Worm (Caenorhabditis elegans) whole organism, young adult: ENCODE measurements around the gene C11D2.4.

Experiments
- B0019.2 ChIP-seq: fragments of 200-800 bp; sonication (Bioruptor generic); conservative IDR thresholded peaks from 2 replicates; pipeline ENCODE4 v1.3.6; 2022; ENCODE audit warnings: missing genetic modification reagents, missing genetic modification characterization, missing compliant biosample characterization
- B0035.1 ChIP-seq: sonication (generic microtip); optimal IDR thresholded peaks from 2 replicates; lab custom pipeline; 2016; ENCODE audit warnings: missing genetic modification characterization, mild to moderate bottlenecking, missing compliant biosample characterization, missing genotype, missing genetic modification reagents
- C06A6.2 ChIP-seq: fragments of 200-800 bp; sonication (Bioruptor generic); conservative IDR thresholded peaks from 2 replicates; pipeline ENCODE4 v1.3.6; 2022; ENCODE audit warnings: missing genetic modification characterization, missing compliant biosample characterization
- D2030.7 ChIP-seq: fragments of 200-800 bp; sonication (Bioruptor generic); IDR thresholded peaks from 2 replicates; pipeline ENCODE4 v1.3.6; 2022; ENCODE audit warnings: missing genetic modification reagents, missing genetic modification characterization, missing compliant biosample characterization
- F10E7.11 ChIP-seq: sonication (generic microtip); optimal IDR thresholded peaks from 2 replicates; lab custom pipeline; 2017; ENCODE audit warnings: mild to moderate bottlenecking, missing genetic modification characterization, moderate library complexity, missing compliant biosample characterization
- F23B12.7 ChIP-seq: sonication (generic microtip); optimal IDR thresholded peaks from 2 replicates; lab custom pipeline; 2017; ENCODE audit warnings: missing genetic modification characterization, mild to moderate bottlenecking, missing compliant biosample characterization, antibody characterized with exemption, moderate library complexity; ENCODE audit not compliant: insufficient read depth
- F33H1.4 ChIP-seq: fragments of 200-800 bp; sonication (Bioruptor generic); IDR thresholded peaks from 2 replicates; pipeline ENCODE4 v1.3.6; 2022; ENCODE audit warnings: missing genetic modification reagents, missing genetic modification characterization, missing compliant biosample characterization
- F37B4.10 ChIP-seq: fragments of 200-800 bp; sonication (Bioruptor generic); IDR thresholded peaks from 2 replicates; pipeline ENCODE4 v1.3.6; 2022; ENCODE audit warnings: missing genetic modification characterization, missing compliant biosample characterization
- F49E8.2 ChIP-seq: sonication (generic microtip); optimal IDR thresholded peaks from 3 replicates; lab custom pipeline; 2017; ENCODE audit warnings: missing genetic modification characterization, mild to moderate bottlenecking, missing compliant biosample characterization, antibody characterized with exemption, moderate library complexity; ENCODE audit not compliant: insufficient read depth
- F57C9.4 ChIP-seq: sonication (generic microtip); optimal IDR thresholded peaks from 2 replicates; lab custom pipeline; 2017; ENCODE audit warnings: mild to moderate bottlenecking, missing genetic modification characterization, missing compliant biosample characterization
- T07F8.4 ChIP-seq: sonication (generic microtip); optimal IDR thresholded peaks from 2 replicates; lab custom pipeline; 2016; ENCODE audit warnings: mild to moderate bottlenecking, missing genetic modification characterization, moderate library complexity, missing compliant biosample characterization
- Y53G8AR.9 ChIP-seq: fragments of 200-800 bp; sonication (Bioruptor generic); conservative IDR thresholded peaks from 2 replicates; pipeline ENCODE4 v1.3.6; 2022; ENCODE audit warnings: missing genetic modification reagents, missing genetic modification characterization, missing compliant biosample characterization
- Y56A3A.18 ChIP-seq: fragments of 200-800 bp; sonication (Bioruptor generic); IDR thresholded peaks from 2 replicates; pipeline ENCODE4 v1.3.6; 2022; ENCODE audit warnings: missing genetic modification reagents, missing genetic modification characterization, missing compliant biosample characterization
- akir-1 ChIP-seq: fragments of 200-800 bp; sonication (Bioruptor generic); optimal IDR thresholded peaks from 2 replicates; lab custom pipeline; 2018; ENCODE audit warnings: mild to moderate bottlenecking, missing genetic modification characterization, moderate library complexity, missing compliant biosample characterization
- aptf-2 ChIP-seq: fragments of 200-800 bp; sonication (Bioruptor generic); conservative IDR thresholded peaks from 2 replicates; pipeline ENCODE4 v1.3.6; 2022; ENCODE audit warnings: missing genetic modification reagents, missing genetic modification characterization, missing compliant biosample characterization
- attf-3 ChIP-seq: fragments of 200-800 bp; sonication (Bioruptor generic); conservative IDR thresholded peaks from 2 replicates; pipeline ENCODE4 v1.3.6; 2022; ENCODE audit warnings: missing genetic modification reagents, missing genetic modification characterization, missing compliant biosample characterization
- attf-6 ChIP-seq: fragments of 200-800 bp; sonication (Bioruptor generic); IDR thresholded peaks from 2 replicates; pipeline ENCODE4 v1.3.6; 2022; ENCODE audit warnings: missing genetic modification reagents, missing genetic modification characterization, missing compliant biosample characterization
- cebp-1 ChIP-seq, 2 experiments: fragments of 200-800 bp in 1 of 2; sonication (Bioruptor generic) in 1 of 2; sonication (generic microtip) in 1 of 2; IDR thresholded peaks in 1 of 2; optimal IDR thresholded peaks in 1 of 2; 2 replicates each; pipeline versions ENCODE4 v1.3.6 to Lab custom; 2017 to 2022; ENCODE audit warnings: missing compliant biosample characterization in 2 of 2, missing genetic modification characterization in 2 of 2, mild to moderate bottlenecking in 1 of 2, missing genetic modification reagents in 1 of 2, moderate library complexity in 1 of 2
- ceh-79 ChIP-seq: sonication (generic microtip); optimal IDR thresholded peaks from 2 replicates; lab custom pipeline; 2017; ENCODE audit warnings: mild to moderate bottlenecking, missing genetic modification characterization, missing compliant biosample characterization
- die-1 ChIP-seq: sonication (generic microtip); optimal IDR thresholded peaks from 2 replicates; lab custom pipeline; 2016; ENCODE audit warnings: missing genotype, mild to moderate bottlenecking, missing genetic modification characterization, missing compliant biosample characterization
- dox-1 ChIP-seq: fragments of 200-800 bp; sonication (Bioruptor generic); IDR thresholded peaks from 2 replicates; pipeline ENCODE4 v1.3.6; 2022; ENCODE audit warnings: missing genetic modification reagents, missing genetic modification characterization, missing compliant biosample characterization
- efl-1 ChIP-seq: fragments of 150-350 bp; optimal IDR thresholded peaks from 2 replicates; lab custom pipeline; 2014; ENCODE audit warnings: missing biosample characterization, missing genetic modification reagents, missing genetic modification characterization
- ekl-4 ChIP-seq: fragments of 200-800 bp; sonication (Bioruptor generic); IDR thresholded peaks from 2 replicates; pipeline ENCODE4 v1.3.6; 2022; ENCODE audit warnings: missing genetic modification reagents, missing genetic modification characterization, missing compliant biosample characterization
- ets-4 ChIP-seq: fragments of 200-800 bp; sonication (Bioruptor generic); optimal IDR thresholded peaks from 2 replicates; lab custom pipeline; 2018; ENCODE audit warnings: mild to moderate bottlenecking, missing genetic modification characterization, missing compliant biosample characterization
- him-1 ChIP-seq: sonication (generic microtip); optimal IDR thresholded peaks from 2 replicates; lab custom pipeline; 2016; ENCODE audit warnings: missing genotype, missing genetic modification reagents, missing genetic modification characterization, missing compliant biosample characterization
- hlh-26 ChIP-seq: fragments of 200-800 bp; sonication (Bioruptor generic); conservative IDR thresholded peaks from 2 replicates; pipeline ENCODE4 v1.3.6; 2022; ENCODE audit warnings: missing genetic modification reagents, missing genetic modification characterization, missing compliant biosample characterization
- hmg-20 ChIP-seq: fragments of 200-800 bp; sonication (Bioruptor generic); IDR thresholded peaks from 2 replicates; pipeline ENCODE4 v1.3.6; 2022; ENCODE audit warnings: missing genetic modification reagents, missing genetic modification characterization, missing compliant biosample characterization
- hsf-1 ChIP-seq: fragments of 200-800 bp; sonication (Bioruptor generic); IDR thresholded peaks from 2 replicates; pipeline ENCODE4 v1.3.6; 2022; ENCODE audit warnings: missing genetic modification reagents, missing genetic modification characterization, missing compliant biosample characterization
- lin-35 ChIP-seq, 3 experiments: fragments of 150-350 bp in 2 of 3; sonication (generic microtip) in 1 of 3; optimal IDR thresholded peaks; 2 replicates each; lab custom pipeline; 2014 to 2018; ENCODE audit warnings: missing biosample characterization in 3 of 3, missing genetic modification characterization in 3 of 3, missing genetic modification reagents in 3 of 3
- lin-54 ChIP-seq: fragments of 200-800 bp; sonication (Bioruptor generic); optimal IDR thresholded peaks from 2 replicates; lab custom pipeline; 2018; ENCODE audit warnings: mild to moderate bottlenecking, missing genetic modification characterization, missing compliant biosample characterization
- lir-1 ChIP-seq: fragments of 200-800 bp; sonication (Bioruptor generic); conservative IDR thresholded peaks from 2 replicates; pipeline ENCODE4 v1.3.6; 2022; ENCODE audit warnings: missing genetic modification reagents, missing genetic modification characterization, missing compliant biosample characterization
- lsl-1 ChIP-seq: fragments of 200-800 bp; sonication (Bioruptor generic); optimal IDR thresholded peaks from 2 replicates; lab custom pipeline; 2018; ENCODE audit warnings: mild to moderate bottlenecking, missing genetic modification characterization, moderate library complexity, missing compliant biosample characterization
- madf-8 ChIP-seq: fragments of 200-800 bp; sonication (Bioruptor generic); conservative IDR thresholded peaks from 2 replicates; pipeline ENCODE4 v1.3.6; 2022; ENCODE audit warnings: missing genetic modification reagents, missing genetic modification characterization, missing compliant biosample characterization
- mcd-1 ChIP-seq: fragments of 200-800 bp; sonication (Bioruptor generic); IDR thresholded peaks from 2 replicates; pipeline ENCODE4 v1.3.6; 2022; ENCODE audit warnings: missing genetic modification reagents, missing genetic modification characterization, missing compliant biosample characterization
- nhr-90 ChIP-seq: sonication (generic microtip); optimal IDR thresholded peaks from 2 replicates; lab custom pipeline; 2016; ENCODE audit warnings: missing genotype, mild to moderate bottlenecking, missing genetic modification characterization, missing compliant biosample characterization
- pha-4 ChIP-seq: fragments of 150-350 bp; sonication (generic microtip); optimal IDR thresholded peaks from 2 replicates; lab custom pipeline; 2014; ENCODE audit warnings: missing biosample characterization, missing genetic modification reagents, missing genetic modification characterization
- sdz-38 ChIP-seq: sonication (generic microtip); optimal IDR thresholded peaks from 2 replicates; lab custom pipeline; 2016; ENCODE audit warnings: missing genotype, missing genetic modification characterization, missing compliant biosample characterization
- snpc-1.1 ChIP-seq: sonication (generic microtip); optimal IDR thresholded peaks from 2 replicates; lab custom pipeline; 2017; ENCODE audit warnings: missing genetic modification characterization, mild to moderate bottlenecking, missing compliant biosample characterization, antibody characterized with exemption, moderate library complexity, missing genotype, missing genetic modification reagents; ENCODE audit not compliant: insufficient read depth
- snpc-4 ChIP-seq, 5 experiments: fragments of 150-350 bp in 1 of 5; sonication (generic microtip) in 4 of 5; optimal IDR thresholded peaks; 2 replicates each; lab custom pipeline; 2014 to 2018; ENCODE audit warnings: missing genetic modification characterization in 5 of 5, missing biosample characterization in 3 of 5, antibody characterized with exemption in 2 of 5, mild to moderate bottlenecking in 2 of 5, missing compliant biosample characterization in 2 of 5, missing genotype in 2 of 5, moderate library complexity in 2 of 5, missing genetic modification reagents in 1 of 5
- tbp1 ChIP-seq: fragments of 200-800 bp; sonication (Bioruptor generic); optimal IDR thresholded peaks from 2 replicates; lab custom pipeline; 2018; ENCODE audit warnings: mild to moderate bottlenecking, missing genetic modification characterization, missing compliant biosample characterization
- tlf-1 ChIP-seq: fragments of 200-800 bp; sonication (Bioruptor generic); optimal IDR thresholded peaks from 2 replicates; lab custom pipeline; 2018; ENCODE audit warnings: mild to moderate bottlenecking, missing genetic modification characterization, missing compliant biosample characterization
- xnd-1 ChIP-seq: sonication (generic microtip); optimal IDR thresholded peaks from 2 replicates; lab custom pipeline; 2016; ENCODE audit warnings: missing genotype, missing genetic modification reagents, missing genetic modification characterization, missing compliant biosample characterization
- ztf-18 ChIP-seq: sonication (generic microtip); optimal IDR thresholded peaks from 2 replicates; lab custom pipeline; 2016; ENCODE audit warnings: missing genotype, mild to moderate bottlenecking, missing genetic modification characterization, missing compliant biosample characterization
- ztf-28 ChIP-seq: fragments of 200-800 bp; sonication (Bioruptor generic); IDR thresholded peaks from 2 replicates; pipeline ENCODE4 v1.3.6; 2022; ENCODE audit warnings: missing genetic modification reagents, missing genetic modification characterization, missing compliant biosample characterization

The C11D2.4 gene

DNA sequence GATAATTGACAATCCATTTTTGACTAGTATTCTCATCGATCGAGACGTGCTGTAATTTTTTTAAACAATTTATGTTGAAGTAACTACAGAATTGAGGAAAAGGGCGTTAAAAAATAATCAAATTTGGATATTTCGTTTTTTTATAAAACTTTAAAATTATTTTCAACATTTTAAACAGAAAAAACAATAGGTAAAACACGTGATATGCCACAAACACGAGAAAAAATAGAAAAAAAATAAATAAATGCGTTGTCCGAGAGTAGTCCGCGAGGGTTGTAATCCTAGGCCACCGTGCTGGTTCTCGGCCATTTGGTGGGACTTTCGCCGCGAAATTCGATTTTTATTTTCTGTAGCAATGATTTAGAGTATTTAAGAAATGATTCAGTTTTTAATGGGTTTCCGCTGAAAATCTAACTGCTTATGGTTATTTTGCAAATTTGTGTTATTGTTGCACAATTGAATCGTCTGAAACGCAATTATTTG, 49.6 kb upstream of the C11D2.4 start, which contains the start of gene C49A9.10 (continued):
- TF ChIP-seq F33H1.4 (GFP tag; lab: Robert Waterston, UW) (peak; percentile 60), die-1 (tag; lab: Kevin White, UChicago) (no peak), tbp1 (GFP tag; lab: Kevin White, UChicago) (peak; percentile 66), him-1 (tag; lab: Kevin White, UChicago) (peak; percentile 77), efl-1 (GFP tag; lab: Kevin White, UChicago) (peak; percentile 77), pha-4 (peak; percentile 57), madf-8 (peak; percentile 31; the same call in 1 of the 2 replicates), hmg-20 (peak; percentile 65), D2030.7 (GFP tag; lab: Robert Waterston, UW) (peak; percentile 45; the same call in 1 of the 2 replicates), lir-1 (peak; percentile 72), ceh-79 (tag; lab: Kevin White, UChicago) (no peak), F49E8.2 (tag; lab: Kevin White, UChicago) (peak; percentile 48), mcd-1 (GFP tag; lab: Robert Waterston, UW) (peak; percentile 81), ekl-4 (peak; percentile 58; the same call in 1 of the 2 replicates), nhr-90 (no peak), ets-4 (no peak), T07F8.4 (peak; percentile 2), lin-54 (GFP tag; lab: Kevin White, UChicago) (peak; percentile 91), B0019.2 (GFP tag; lab: Robert Waterston, UW) (no peak), C06A6.2 (GFP tag; lab: Robert Waterston, UW) (peak; percentile 39; the same call in 1 of the 2 replicates), hlh-26 (GFP tag; lab: Robert Waterston, UW) (no peak), tlf-1 (GFP tag; lab: Kevin White, UChicago) (peak; percentile 68), hsf-1 (GFP tag; lab: Robert Waterston, UW) (0 out of 2 replicates have a peak, but pooled peaks have one; percentile 34), F23B12.7 (tag; lab: Kevin White, UChicago) (peak; percentile 52), ztf-28 (GFP tag; lab: Robert Waterston, UW) (peak; percentile 83), attf-3 (peak; percentile 51; the same call in 1 of the 2 replicates), snpc-4 (GFP tag; optimal IDR thresholded peaks at IDR 0.05; lab: Kevin White, UChicago) (peak; percentile 81), snpc-4 (tag; optimal IDR thresholded peaks at IDR 0.05; lab: Kevin White, UChicago) (peak; percentile 54 to 92 (median 88)), F10E7.11 (tag; lab: Kevin White, UChicago) (peak; percentile 49), aptf-2 (peak; percentile 46; the same call in 1 of the 2 replicates), lin-35 (GFP tag; optimal IDR thresholded peaks at IDR 0.05; lab: Kevin White, UChicago) (peak in 2 of 3 experiments; percentile 45 to 93), F57C9.4 (tag; lab: Kevin White, UChicago) (peak; percentile 48), ztf-18 (tag; lab: Kevin White, UChicago) (no peak), Y53G8AR.9 (0 out of 2 replicates have a peak, but pooled peaks have one; percentile 49), F37B4.10 (GFP tag; lab: Robert Waterston, UW) (no peak), dox-1 (no peak; the same call in 1 of the 2 replicates), Y56A3A.18 (no peak), akir-1 (GFP tag; lab: Kevin White, UChicago) (peak; percentile 60), cebp-1 (GFP tag; IDR thresholded peaks at IDR 0.05; lab: Robert Waterston, UW) (0 out of 2 replicates have a peak, but pooled peaks have one; percentile 9), cebp-1 (tag; optimal IDR thresholded peaks at IDR 0.05; lab: Kevin White, UChicago) (no peak), xnd-1 (peak; percentile 35), attf-6 (GFP tag; lab: Robert Waterston, UW) (peak; percentile 57; the same call in 1 of the 2 replicates), B0035.1 (peak; percentile 27), snpc-1.1 (no peak), lsl-1 (GFP tag; lab: Kevin White, UChicago) (peak; percentile 47), sdz-38 (tag; lab: Kevin White, UChicago) (no peak)
